Fruit fly (Drosophila melanogaster): ENCODE results near the gene CG8032.

DNA sequence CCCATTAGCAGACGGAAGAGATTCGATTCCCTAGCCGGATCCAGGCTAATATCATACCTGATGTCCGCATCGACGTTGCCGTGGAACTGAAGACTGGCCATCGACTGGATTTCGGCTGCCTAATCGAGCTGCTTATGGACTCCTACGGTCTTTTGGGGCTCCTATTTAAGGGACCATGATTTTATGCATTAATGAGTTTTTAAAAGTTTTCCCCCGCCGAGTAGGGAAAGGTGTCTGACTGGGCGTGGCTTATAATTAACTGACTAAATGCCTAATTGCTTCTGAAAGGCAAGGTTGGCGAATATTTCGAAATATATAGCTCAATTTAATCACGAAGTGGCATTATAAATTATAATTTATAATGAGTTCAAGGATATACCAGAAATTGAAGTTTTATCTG lies 28.1 kb upstream of the CG8032 start, which contains the start of gene Or85e:
- TF ChIP-seq kay (GFP tag; ENCODE audit: borderline replicate concordance) = no peak
- no peak for TF ChIP-seq Clk (GFP tag; optimal IDR thresholded peaks at IDR 0.05)
- TF ChIP-seq CG14711 (tag; optimal IDR thresholded peaks at IDR 0.05) = no peak
- TF ChIP-seq Hr96 (GFP tag; optimal IDR thresholded peaks at IDR 0.05) = no peak
- TF ChIP-seq CG12768 (GFP tag; optimal IDR thresholded peaks at IDR 0.05) = no peak
- no peak for TF ChIP-seq CG5204 (GFP tag; optimal IDR thresholded peaks at IDR 0.05)
- TF ChIP-seq pad (GFP tag; optimal IDR thresholded peaks at IDR 0.05) = no peak
- TF ChIP-seq cnc (optimal IDR thresholded peaks at IDR 0.05) = no peak
- TF ChIP-seq toe (GFP tag; optimal IDR thresholded peaks at IDR 0.05) = no peak
- TF ChIP-seq cic (GFP tag; optimal IDR thresholded peaks at IDR 0.05) = no peak
